Fruit fly (Drosophila melanogaster): ENCODE results near the gene CG4009.

Gene CG4009

dm6 chr3R:16985547-16985946 is 50.3 kb downstream of the CG4009 start (continued):
- peak; percentile 50 for TF ChIP-seq acj6 (GFP tag; optimal IDR thresholded peaks at IDR 0.05)
- TF ChIP-seq CG11762 (GFP tag; optimal IDR thresholded peaks at IDR 0.05; ENCODE audit: insufficient read depth), result no peak
- TF ChIP-seq fd59A (GFP tag; optimal IDR thresholded peaks at IDR 0.05), result no peak
- TF ChIP-seq pdm3 (GFP tag; optimal IDR thresholded peaks at IDR 0.05), result peak; percentile 8
- TF ChIP-seq Met (GFP tag; optimal IDR thresholded peaks at IDR 0.05), result peak; percentile 43
- peak; percentile 73 for TF ChIP-seq topi (GFP tag; optimal IDR thresholded peaks at IDR 0.05)
- no peak for TF ChIP-seq CG6276 (GFP tag; optimal IDR thresholded peaks at IDR 0.05)
- no peak for TF ChIP-seq CG32006 (GFP tag; optimal IDR thresholded peaks at IDR 0.05)
- peak; percentile 75 for TF ChIP-seq esn (GFP tag; optimal IDR thresholded peaks at IDR 0.05)
- TF ChIP-seq Ets21C (GFP tag; optimal IDR thresholded peaks at IDR 0.05), result peak; percentile 56
- peak; percentile 19 for TF ChIP-seq CG34406 (GFP tag; optimal IDR thresholded peaks at IDR 0.05)
- TF ChIP-seq CG31627 (GFP tag; optimal IDR thresholded peaks at IDR 0.05), result peak; percentile 81
- peak; percentile 70 for TF ChIP-seq Smox (GFP tag; optimal IDR thresholded peaks at IDR 0.05)
- peak; percentile 70 for TF ChIP-seq Eip78C (GFP tag)
- peak; percentile 10 for TF ChIP-seq Eip75B (GFP tag; optimal IDR thresholded peaks at IDR 0.05)
- peak; percentile 86 for TF ChIP-seq svp (GFP tag)
- TF ChIP-seq dac (GFP tag; optimal IDR thresholded peaks at IDR 0.05), result no peak

dm6 chr3R:16984221-16984620 is 51.6 kb downstream of the CG4009 start:
- TF ChIP-seq cyc (GFP tag; optimal IDR thresholded peaks at IDR 0.05) (no peak), CG31627 (GFP tag; optimal IDR thresholded peaks at IDR 0.05) (no peak), CG15336 (GFP tag; IDR thresholded peaks at IDR 0.05) (no peak), Smox (GFP tag; optimal IDR thresholded peaks at IDR 0.05) (no peak), CG6854 (GFP tag; optimal IDR thresholded peaks at IDR 0.05) (no peak), dsx (GFP tag; optimal IDR thresholded peaks at IDR 0.05; ENCODE audit: poor library complexity, severe bottlenecking) (no peak), CG34406 (GFP tag; optimal IDR thresholded peaks at IDR 0.05) (no peak), Lpt (GFP tag; optimal IDR thresholded peaks at IDR 0.05) (no peak), spab (GFP tag; optimal IDR thresholded peaks at IDR 0.05) (no peak), CG1621 (tag; optimal IDR thresholded peaks at IDR 0.05) (no peak), CG9139 (GFP tag; optimal IDR thresholded peaks at IDR 0.05) (no peak), CG8119 (GFP tag; IDR thresholded peaks at IDR 0.05) (no peak), CG6808 (GFP tag; optimal IDR thresholded peaks at IDR 0.05) (no peak), CG3032 (tag; optimal IDR thresholded peaks at IDR 0.05) (no peak), Eip93F (GFP tag; optimal IDR thresholded peaks at IDR 0.05) (no peak), achi (GFP tag; optimal IDR thresholded peaks at IDR 0.05) (no peak), dac (GFP tag; optimal IDR thresholded peaks at IDR 0.05) (no peak), ss (GFP tag; optimal IDR thresholded peaks at IDR 0.05) (no peak), Hr38 (GFP tag; optimal IDR thresholded peaks at IDR 0.05) (no peak)
